Worm (Caenorhabditis elegans) whole organism, L1 larva: Measurements from ENCODE around the gene C25E10.5.

Source experiments
- C04F5.9 ChIP-seq: sonication (generic microtip); optimal IDR thresholded peaks from 2 replicates; lab custom pipeline; 2016; ENCODE audit warnings: missing genetic modification characterization, missing compliant biosample characterization
- F16B12.6 ChIP-seq: fragments of 150-350 bp; optimal IDR thresholded peaks from 2 replicates; lab custom pipeline; 2014; ENCODE audit warnings: missing biosample characterization, missing genetic modification characterization
- Y116A8C.19 ChIP-seq: sonication (generic microtip); optimal IDR thresholded peaks from 2 replicates; lab custom pipeline; 2016; ENCODE audit warnings: missing compliant biosample characterization, missing genetic modification characterization, borderline replicate concordance
- aha-1 ChIP-seq: fragments of 150-350 bp; optimal IDR thresholded peaks from 2 replicates; lab custom pipeline; 2014; ENCODE audit warnings: missing biosample characterization, missing genetic modification characterization
- alr-1 ChIP-seq: fragments of 200-800 bp; sonication (Bioruptor generic); optimal IDR thresholded peaks from 2 replicates; lab custom pipeline; 2018; ENCODE audit warnings: borderline replicate concordance, mild to moderate bottlenecking, missing genetic modification characterization, missing compliant biosample characterization
- blmp-1 ChIP-seq: fragments of 150-350 bp; optimal IDR thresholded peaks from 2 replicates; lab custom pipeline; 2014; ENCODE audit warnings: missing biosample characterization, missing genetic modification characterization
- dpl-1 ChIP-seq, 3 experiments: fragments of 150-350 bp in 2 of 3; sonication (generic microtip) in 1 of 3; optimal IDR thresholded peaks; 2 replicates each; lab custom pipeline; 2014 to 2017; ENCODE audit warnings: missing biosample characterization in 3 of 3, missing genetic modification characterization in 3 of 3, missing genetic modification reagents in 3 of 3
- dsc-1 ChIP-seq: sonication (generic microtip); optimal IDR thresholded peaks from 2 replicates; lab custom pipeline; 2016; ENCODE audit warnings: mild to moderate bottlenecking, missing genetic modification characterization, missing compliant biosample characterization
- efl-1 ChIP-seq, 4 experiments: fragments of 150-350 bp; optimal IDR thresholded peaks in 3 of 4; peaks in 1 of 4; 1 replicate in 1 of 4; 2 replicates in 3 of 4; lab custom pipeline; 2014; ENCODE audit warnings: missing biosample characterization in 2 of 4, missing genetic modification characterization in 2 of 4, missing genetic modification reagents in 2 of 4
- elt-2 ChIP-seq: sonication (generic microtip); optimal IDR thresholded peaks from 2 replicates; lab custom pipeline; 2016; ENCODE audit warnings: missing genetic modification characterization, mild to moderate bottlenecking, inconsistent platforms, missing compliant biosample characterization, missing genetic modification reagents
- fkh-8 ChIP-seq: sonication (generic microtip); optimal IDR thresholded peaks from 2 replicates; lab custom pipeline; 2016; ENCODE audit warnings: mild to moderate bottlenecking, missing genetic modification characterization, missing compliant biosample characterization
- fos-1 ChIP-seq: fragments of 150-350 bp; optimal IDR thresholded peaks from 2 replicates; lab custom pipeline; 2014; ENCODE audit warnings: missing biosample characterization, missing genetic modification characterization
- isw-1 ChIP-seq: fragments of 200-800 bp; sonication (Bioruptor generic); IDR thresholded peaks from 2 replicates; pipeline ENCODE4 v1.3.6; 2022; ENCODE audit warnings: missing genetic modification characterization, missing compliant biosample characterization
- lin-13 ChIP-seq: fragments of 150-350 bp; optimal IDR thresholded peaks from 2 replicates; lab custom pipeline; 2014; ENCODE audit warnings: missing biosample characterization, missing genetic modification reagents, missing genetic modification characterization
- lin-14 ChIP-seq: fragments of 200-800 bp; sonication (Bioruptor generic); optimal IDR thresholded peaks from 2 replicates; lab custom pipeline; 2018; ENCODE audit warnings: mild to moderate bottlenecking, missing genetic modification characterization, moderate library complexity, missing compliant biosample characterization
- lin-35 ChIP-seq, 2 experiments: fragments of 150-350 bp; optimal IDR thresholded peaks; 2 replicates each; lab custom pipeline; 2014; ENCODE audit warnings: missing biosample characterization in 2 of 2, missing genetic modification characterization in 2 of 2, missing genetic modification reagents in 2 of 2
- lsy-2 ChIP-seq, 2 experiments: fragments of 150-350 bp; optimal IDR thresholded peaks; 2 replicates each; lab custom pipeline; 2014; ENCODE audit warnings: missing biosample characterization in 2 of 2, missing genetic modification characterization in 2 of 2
- mdl-1 ChIP-seq, 2 experiments: fragments of 150-350 bp; optimal IDR thresholded peaks; 2 replicates each; lab custom pipeline; 2014 to 2017; ENCODE audit warnings: missing biosample characterization in 2 of 2, missing genetic modification characterization in 2 of 2, inconsistent platforms in 1 of 2
- mep-1 ChIP-seq: fragments of 150-350 bp; optimal IDR thresholded peaks from 2 replicates; lab custom pipeline; 2014; ENCODE audit warnings: missing biosample characterization, missing genetic modification characterization
- nhr-12 ChIP-seq: sonication (generic microtip); optimal IDR thresholded peaks from 2 replicates; lab custom pipeline; 2017; ENCODE audit warnings: missing biosample characterization, missing genetic modification characterization
- nhr-19 ChIP-seq: fragments of 200-800 bp; sonication (Bioruptor generic); conservative IDR thresholded peaks from 2 replicates; pipeline ENCODE4 v1.3.6; 2022; ENCODE audit warnings: missing genetic modification characterization, missing compliant biosample characterization
- nhr-20 ChIP-seq: sonication (generic microtip); optimal IDR thresholded peaks from 2 replicates; lab custom pipeline; 2016; ENCODE audit warnings: mild to moderate bottlenecking, missing genetic modification characterization, missing compliant biosample characterization
- nhr-47 ChIP-seq: sonication (generic microtip); optimal IDR thresholded peaks from 2 replicates; lab custom pipeline; 2016; ENCODE audit warnings: mild to moderate bottlenecking, missing genetic modification characterization, moderate library complexity, missing compliant biosample characterization
- nhr-71 ChIP-seq: sonication (generic microtip); optimal IDR thresholded peaks from 2 replicates; lab custom pipeline; 2016; ENCODE audit warnings: mild to moderate bottlenecking, missing genetic modification characterization, moderate library complexity, missing compliant biosample characterization
- nhr-76 ChIP-seq: sonication (generic microtip); optimal IDR thresholded peaks from 2 replicates; lab custom pipeline; 2017; ENCODE audit warnings: missing biosample characterization, missing genetic modification characterization
- nhr-77 ChIP-seq: fragments of 150-350 bp; optimal IDR thresholded peaks from 2 replicates; lab custom pipeline; 2014; ENCODE audit warnings: missing biosample characterization, missing genetic modification characterization
- nhr-85 ChIP-seq: sonication (generic microtip); peaks from one replicate; lab custom pipeline; 2016; ENCODE audit warnings: missing genetic modification characterization, inconsistent platforms, missing compliant biosample characterization
- nhr-90 ChIP-seq: sonication (generic microtip); optimal IDR thresholded peaks from 2 replicates; lab custom pipeline; 2016; ENCODE audit warnings: mild to moderate bottlenecking, missing genetic modification characterization, missing compliant biosample characterization; ENCODE audit not compliant: poor library complexity
- pqm-1 ChIP-seq: sonication (generic microtip); optimal IDR thresholded peaks from 3 replicates; lab custom pipeline; 2017; ENCODE audit warnings: missing biosample characterization, missing genetic modification characterization
- snu-23 ChIP-seq: sonication (generic microtip); optimal IDR thresholded peaks from 2 replicates; lab custom pipeline; 2016; ENCODE audit warnings: missing genetic modification characterization, missing compliant biosample characterization
- sup-37 ChIP-seq: fragments of 200-800 bp; sonication (Bioruptor generic); optimal IDR thresholded peaks from 2 replicates; lab custom pipeline; 2018; ENCODE audit warnings: mild to moderate bottlenecking, missing genetic modification characterization, missing compliant biosample characterization
- tbx-2 ChIP-seq: sonication (generic microtip); optimal IDR thresholded peaks from 2 replicates; lab custom pipeline; 2016; ENCODE audit warnings: missing genetic modification characterization, missing compliant biosample characterization
- xbp-1 ChIP-seq: sonication (generic microtip); optimal IDR thresholded peaks from 2 replicates; lab custom pipeline; 2016; ENCODE audit warnings: missing genetic modification characterization, missing compliant biosample characterization
- zip-4 ChIP-seq: fragments of 200-800 bp; sonication (Bioruptor generic); optimal IDR thresholded peaks from 2 replicates; lab custom pipeline; 2018; ENCODE audit warnings: mild to moderate bottlenecking, missing genetic modification characterization, moderate library complexity, missing compliant biosample characterization
- ztf-4 ChIP-seq: fragments of 150-350 bp; optimal IDR thresholded peaks from 2 replicates; lab custom pipeline; 2014; ENCODE audit warnings: missing biosample characterization, missing genetic modification characterization

C25E10.5 gene

DNA sequence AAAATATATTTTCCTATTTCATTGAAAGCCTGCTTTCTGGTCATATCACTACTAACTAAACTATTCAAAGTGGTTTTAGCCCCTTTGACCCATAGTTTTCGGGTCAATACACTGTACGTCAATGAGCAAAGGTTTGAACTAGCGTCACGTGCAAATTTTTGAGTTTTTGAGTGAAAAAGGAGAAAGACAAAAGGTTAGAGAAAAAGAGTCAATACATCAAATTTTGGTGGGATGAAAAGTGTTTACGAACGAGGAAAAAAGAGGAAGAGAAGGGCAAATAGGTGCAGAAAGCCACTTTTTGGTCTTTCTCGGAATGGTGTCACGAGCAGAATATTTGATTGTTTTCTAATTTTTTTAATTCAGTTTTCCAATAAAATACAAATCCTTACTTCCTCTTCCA lies 45.5 kb downstream of the C25E10.5 start:
- TF ChIP-seq C04F5.9 (tag; lab: Kevin White, UChicago) (no peak), lsy-2 (tag; optimal IDR thresholded peaks at IDR 0.05; lab: Kevin White, UChicago) (peak; percentile 4 to 35), alr-1 (tag; lab: Kevin White, UChicago) (no peak), xbp-1 (tag; lab: Kevin White, UChicago) (no peak), nhr-20 (tag; lab: Kevin White, UChicago) (peak; percentile 46), nhr-19 (GFP tag; lab: Robert Waterston, UW) (peak; percentile 33; the same call in 1 of the 2 replicates), nhr-76 (tag; lab: Kevin White, UChicago) (no peak), lin-35 (GFP tag; optimal IDR thresholded peaks at IDR 0.05; lab: Kevin White, UChicago) (peak in 1 of 2 experiments; percentile 16), mep-1 (tag; lab: Kevin White, UChicago) (no peak), nhr-90 (peak; percentile 38), isw-1 (GFP tag; lab: Robert Waterston, UW) (no peak), dsc-1 (tag; lab: Kevin White, UChicago) (peak; percentile 7), blmp-1 (tag; lab: Kevin White, UChicago) (no peak), efl-1 (optimal IDR thresholded peaks at IDR 0.05; lab: Kevin White, UChicago) (no peak), efl-1 (GFP tag; optimal IDR thresholded peaks at IDR 0.05 in 1 of 2; lab: Kevin White, UChicago) (peak in 1 of 2 experiments; percentile 87), fkh-8 (peak; percentile 42), nhr-47 (tag; lab: Kevin White, UChicago) (peak; percentile 47), lin-13 (GFP tag; lab: Kevin White, UChicago) (peak; percentile 18), mdl-1 (tag; optimal IDR thresholded peaks at IDR 0.05; lab: Kevin White, UChicago) (peak in 1 of 2 experiments; percentile 68), ztf-4 (tag; lab: Kevin White, UChicago) (no peak), nhr-71 (tag; lab: Kevin White, UChicago) (peak; percentile 53), aha-1 (no peak), lin-14 (GFP tag; lab: Kevin White, UChicago) (peak; percentile 44), nhr-12 (tag; lab: Kevin White, UChicago) (no peak), dpl-1 (GFP tag; optimal IDR thresholded peaks at IDR 0.05; lab: Kevin White, UChicago) (no peak), elt-2 (tag; lab: Kevin White, UChicago) (peak; percentile 15), nhr-77 (tag; lab: Kevin White, UChicago) (peak; percentile 34), tbx-2 (tag; lab: Kevin White, UChicago) (no peak)

DNA sequence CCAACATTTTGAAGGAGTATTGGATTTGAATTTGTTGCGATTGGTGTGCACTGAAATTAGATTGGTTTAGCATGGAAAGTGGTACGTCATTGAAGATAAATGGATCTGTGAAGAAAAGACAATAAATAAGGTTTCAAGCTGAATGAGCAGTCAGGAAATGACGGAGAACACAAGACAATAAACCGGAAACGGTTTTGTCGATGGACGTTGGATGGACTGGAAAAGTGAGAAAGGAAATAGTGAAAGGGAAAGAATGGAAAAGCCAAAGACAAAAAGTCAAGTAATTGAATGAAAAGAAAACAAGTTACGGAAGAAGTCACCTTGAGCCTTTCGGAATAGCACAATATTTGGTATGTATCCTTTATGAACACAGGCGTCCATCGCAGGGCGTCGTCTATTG lies 45.9 kb downstream of the C25E10.5 start, which contains the start of gene T27E4.7:
T27E4.7 (minus strand) TSS at position 50 of the 400 bp plus-strand sequence.
- TF ChIP-seq efl-1 (optimal IDR thresholded peaks at IDR 0.05; lab: Kevin White, UChicago), result no peak
- TF ChIP-seq efl-1 (GFP tag; optimal IDR thresholded peaks at IDR 0.05 in 1 of 2; lab: Kevin White, UChicago), result peak in 1 of 2 experiments; percentile 86
- TF ChIP-seq sup-37, result no peak

DNA sequence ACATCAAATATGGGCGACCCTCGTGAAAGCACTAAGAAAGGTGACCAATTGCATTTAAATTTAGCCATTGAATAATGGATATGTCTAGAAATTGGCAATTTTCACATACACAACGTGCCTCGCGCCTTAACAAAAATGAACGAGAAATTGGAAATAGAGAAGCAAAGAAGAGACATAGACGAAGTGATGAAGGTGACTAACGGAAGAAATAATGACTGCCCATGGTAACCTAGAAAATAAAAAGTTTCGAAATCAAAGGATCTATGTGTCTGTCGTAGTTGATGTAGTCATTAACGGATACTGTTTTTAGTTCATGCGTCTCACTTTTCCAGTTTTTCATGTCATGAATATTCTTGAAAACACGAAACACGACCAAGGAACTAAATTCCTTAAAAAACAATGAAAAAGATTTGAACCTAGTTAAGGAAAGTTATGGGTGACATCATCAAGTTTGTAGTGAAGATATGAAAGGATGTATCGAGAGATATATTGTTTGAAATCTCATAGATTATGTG lies 47.8 kb downstream of the C25E10.5 start:
- TF ChIP-seq pqm-1 (tag; lab: Kevin White, UChicago) (no peak), Y116A8C.19 (tag; lab: Kevin White, UChicago) (no peak), zip-4 (GFP tag; lab: Kevin White, UChicago) (no peak), lin-14 (GFP tag; lab: Kevin White, UChicago) (peak; percentile 32), F16B12.6 (tag; lab: Kevin White, UChicago) (no peak), C04F5.9 (tag; lab: Kevin White, UChicago) (no peak), fos-1 (tag; lab: Kevin White, UChicago) (peak; percentile 3), nhr-85 (tag; lab: Kevin White, UChicago) (peak; percentile 90), snu-23 (no peak), efl-1 (optimal IDR thresholded peaks at IDR 0.05; lab: Kevin White, UChicago) (no peak), efl-1 (GFP tag; optimal IDR thresholded peaks at IDR 0.05 in 1 of 2; lab: Kevin White, UChicago) (peak in 1 of 2 experiments; percentile 73), blmp-1 (tag; lab: Kevin White, UChicago) (peak; percentile 25)
